Worm (Caenorhabditis elegans) whole organism, young adult: ENCODE measurements around the gene ftt-2.

ENCODE experiments used
- F49E8.2 ChIP-seq: sonication (generic microtip); optimal IDR thresholded peaks from 3 replicates; lab custom pipeline; 2017; ENCODE audit warnings: missing genetic modification characterization, mild to moderate bottlenecking, missing compliant biosample characterization, antibody characterized with exemption, moderate library complexity; ENCODE audit not compliant: insufficient read depth
- attf-5 ChIP-seq: fragments of 200-800 bp; sonication (Bioruptor generic); optimal IDR thresholded peaks from 2 replicates; lab custom pipeline; 2018; ENCODE audit warnings: mild to moderate bottlenecking, missing genetic modification characterization, missing compliant biosample characterization
- ccch-3 ChIP-seq: fragments of 200-800 bp; sonication (Bioruptor generic); optimal IDR thresholded peaks from 2 replicates; lab custom pipeline; 2018; ENCODE audit warnings: mild to moderate bottlenecking, missing genetic modification characterization, missing compliant biosample characterization
- egrh-3 ChIP-seq: fragments of 200-800 bp; sonication (Bioruptor generic); IDR thresholded peaks from 2 replicates; pipeline ENCODE4 v1.3.6; 2022; ENCODE audit warnings: missing genetic modification reagents, missing genetic modification characterization, missing compliant biosample characterization
- gei-17 ChIP-seq: fragments of 200-800 bp; sonication (Bioruptor generic); optimal IDR thresholded peaks from 2 replicates; lab custom pipeline; 2018; ENCODE audit warnings: mild to moderate bottlenecking, missing genetic modification characterization, missing compliant biosample characterization
- him-1 ChIP-seq: sonication (generic microtip); optimal IDR thresholded peaks from 2 replicates; lab custom pipeline; 2016; ENCODE audit warnings: missing genotype, missing genetic modification reagents, missing genetic modification characterization, missing compliant biosample characterization
- mes-4 ChIP-seq: sonication (generic microtip); optimal IDR thresholded peaks from 2 replicates; lab custom pipeline; 2016; ENCODE audit warnings: missing genotype, missing genetic modification characterization, missing compliant biosample characterization
- mxl-1 ChIP-seq: sonication (generic microtip); optimal IDR thresholded peaks from 2 replicates; lab custom pipeline; 2016; ENCODE audit warnings: missing genetic modification characterization, missing compliant biosample characterization
- nfya-2 ChIP-seq: fragments of 200-800 bp; sonication (Bioruptor generic); IDR thresholded peaks from 2 replicates; pipeline ENCODE4 v1.3.6; 2022; ENCODE audit warnings: missing genetic modification reagents, missing genetic modification characterization, missing compliant biosample characterization
- repo-1 ChIP-seq: sonication (generic microtip); optimal IDR thresholded peaks from 2 replicates; lab custom pipeline; 2017; ENCODE audit warnings: mild to moderate bottlenecking, missing genetic modification characterization, missing compliant biosample characterization
- snpc-3.4 ChIP-seq: sonication (generic microtip); optimal IDR thresholded peaks from 2 replicates; lab custom pipeline; 2017; ENCODE audit warnings: missing genetic modification characterization, mild to moderate bottlenecking, missing compliant biosample characterization, antibody characterized with exemption, moderate library complexity, missing genotype, missing genetic modification reagents
- snpc-4 ChIP-seq, 5 experiments: fragments of 150-350 bp in 1 of 5; sonication (generic microtip) in 4 of 5; optimal IDR thresholded peaks; 2 replicates each; lab custom pipeline; 2014 to 2018; ENCODE audit warnings: missing genetic modification characterization in 5 of 5, missing biosample characterization in 3 of 5, antibody characterized with exemption in 2 of 5, mild to moderate bottlenecking in 2 of 5, missing compliant biosample characterization in 2 of 5, missing genotype in 2 of 5, moderate library complexity in 2 of 5, missing genetic modification reagents in 1 of 5
- unc-130 ChIP-seq: sonication (generic microtip); optimal IDR thresholded peaks from 2 replicates; lab custom pipeline; 2016; ENCODE audit warnings: missing genetic modification reagents, missing genetic modification characterization, missing compliant biosample characterization
- ztf-6 ChIP-seq: fragments of 200-800 bp; sonication (Bioruptor generic); IDR thresholded peaks from 2 replicates; pipeline ENCODE4 v1.3.6; 2022; ENCODE audit warnings: missing genetic modification reagents, missing genetic modification characterization, missing compliant biosample characterization

DNA sequence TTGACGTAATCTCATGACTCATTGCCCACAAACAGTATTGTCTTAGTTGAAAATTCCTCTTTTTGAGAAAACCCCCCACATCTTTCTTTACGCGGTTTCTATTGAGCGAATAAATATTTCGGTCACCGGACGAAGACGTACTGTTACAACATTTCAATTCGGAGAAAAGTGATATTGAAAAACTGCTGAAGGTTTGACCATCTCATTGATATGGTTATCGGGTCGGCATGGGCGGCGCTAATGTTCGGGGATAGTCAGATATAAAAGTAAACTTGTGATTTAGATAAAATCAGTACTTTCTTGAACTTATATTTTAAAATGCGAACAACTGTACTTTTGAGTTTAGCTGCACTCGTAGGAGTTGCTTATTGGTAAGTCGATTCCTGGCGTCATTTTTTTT is 41.9 kb upstream of the ftt-2 start, which contains the start of gene T04F8.8:
- TF ChIP-seq nfya-2 (no peak), ztf-6 (no peak), egrh-3 (GFP tag; lab: Robert Waterston, UW) (no peak), mes-4 (tag; lab: Kevin White, UChicago) (no peak), attf-5 (GFP tag; lab: Kevin White, UChicago) (no peak), gei-17 (no peak), snpc-4 (GFP tag; optimal IDR thresholded peaks at IDR 0.05; lab: Kevin White, UChicago) (no peak), snpc-4 (tag; optimal IDR thresholded peaks at IDR 0.05; lab: Kevin White, UChicago) (no peak), unc-130 (GFP tag; lab: Kevin White, UChicago) (no peak), snpc-3.4 (no peak), repo-1 (no peak), F49E8.2 (tag; lab: Kevin White, UChicago) (no peak), ccch-3 (GFP tag; lab: Kevin White, UChicago) (no peak), him-1 (tag; lab: Kevin White, UChicago) (no peak), mxl-1 (no peak)
